Worm (Caenorhabditis elegans): ENCODE measurements around the gene K02D10.1.

K02D10.1 gene

ce11 chrIII:8799964-8800795 lies 30.8 kb downstream of the K02D10.1 start, which contains the start of gene F54F2.6:
Gene F54F2.6, minus strand, starts transcription at chrIII:8800701.
- no peak for TF ChIP-seq unc-62 (GFP tag; optimal IDR thresholded peaks at IDR 0.05)

ce11 chrIII:8800796-8801083 lies 31.4 kb downstream of the K02D10.1 start:
- no peak for TF ChIP-seq unc-62 (GFP tag; optimal IDR thresholded peaks at IDR 0.05)

ce11 chrIII:8801352-8801863 lies 32.1 kb downstream of the K02D10.1 start:
- TF ChIP-seq unc-62 (GFP tag; optimal IDR thresholded peaks at IDR 0.05) = no peak

- TF ChIP-seq unc-62 (GFP tag; optimal IDR thresholded peaks at IDR 0.05) = peak; percentile 14
These were observed 32.8 kb downstream of the K02D10.1 start for ce11 chrIII:8801864-8802818.

- no peak for TF ChIP-seq unc-62 (GFP tag; optimal IDR thresholded peaks at IDR 0.05)
These were observed 36.5 kb downstream of the K02D10.1 start for ce11 chrIII:8805815-8806214.

- no peak for TF ChIP-seq unc-62 (GFP tag; optimal IDR thresholded peaks at IDR 0.05)
These were observed 37.9 kb downstream of the K02D10.1 start, which contains the start of gene F54F2.7 for ce11 chrIII:8807246-8807645. Gene F54F2.7, minus strand, starts transcription at chrIII:8807346.

- no peak for TF ChIP-seq unc-62 (GFP tag; optimal IDR thresholded peaks at IDR 0.05)
These were observed 40.1 kb downstream of the K02D10.1 start, which contains the start of gene prx-19 for ce11 chrIII:8809245-8809971. Gene prx-19, minus strand, starts transcription at chrIII:8809295.

ce11 chrIII:8811111-8811510 lies 41.8 kb downstream of the K02D10.1 start:
- no peak for TF ChIP-seq unc-62 (GFP tag; optimal IDR thresholded peaks at IDR 0.05)

- no peak for TF ChIP-seq unc-62 (GFP tag; optimal IDR thresholded peaks at IDR 0.05)
These were observed 46.4 kb downstream of the K02D10.1 start for ce11 chrIII:8815699-8816098.

- no peak for TF ChIP-seq unc-62 (GFP tag; optimal IDR thresholded peaks at IDR 0.05)
These were observed 49.3 kb downstream of the K02D10.1 start, which contains the start of gene pat-2 for ce11 chrIII:8818599-8818998. Gene pat-2, plus strand, starts transcription at chrIII:8818899.

ce11 chrIII:8824556-8824955 lies 55.2 kb downstream of the K02D10.1 start:
- TF ChIP-seq unc-62 (GFP tag; optimal IDR thresholded peaks at IDR 0.05) = no peak
